Fruit fly (Drosophila melanogaster) whole organism, embryonic: ENCODE measurements around the gene CG42749.

Experiments
- CG11093 ChIP-seq: fragments of 200-800 bp; sonication (Bioruptor generic); IDR thresholded peaks from 3 replicates; pipeline ENCODE4 v1.3.6; 2022; ENCODE audit warnings: missing biosample characterization, missing genetic modification characterization
- CG11504 ChIP-seq: fragments of 200-800 bp; sonication (Bioruptor generic); optimal IDR thresholded peaks from 3 replicates; lab custom pipeline; 2019; ENCODE audit warnings: missing biosample characterization, mild to moderate bottlenecking, missing genetic modification characterization, moderate library complexity
- CG14710 ChIP-seq: fragments of 200-800 bp; sonication (Bioruptor generic); optimal IDR thresholded peaks from 3 replicates; lab custom pipeline; 2019; ENCODE audit warnings: missing biosample characterization, mild to moderate bottlenecking, missing genetic modification characterization, moderate library complexity
- CG1603 ChIP-seq: fragments of 200-800 bp; sonication (Bioruptor generic); optimal IDR thresholded peaks from 2 replicates; lab custom pipeline; 2019; ENCODE audit warnings: missing biosample characterization, mild to moderate bottlenecking, missing genetic modification characterization, moderate library complexity
- CG16779 ChIP-seq: fragments of 200-800 bp; sonication (Bioruptor generic); IDR thresholded peaks from 2 replicates; pipeline ENCODE4 v1.3.6; 2022; ENCODE audit warnings: missing biosample characterization, missing genetic modification characterization
- CG30403 ChIP-seq: fragments of 200-800 bp; sonication (Bioruptor generic); optimal IDR thresholded peaks from 3 replicates; lab custom pipeline; 2016; ENCODE audit warnings: missing biosample characterization, missing genetic modification characterization
- CG32767 ChIP-seq: fragments of 200-800 bp; sonication (Bioruptor generic); IDR thresholded peaks from 2 replicates; pipeline ENCODE4 v1.3.6; 2022; ENCODE audit warnings: missing biosample characterization, missing genetic modification characterization
- CG3281 ChIP-seq: fragments of 200-800 bp; sonication (Bioruptor generic); optimal IDR thresholded peaks from 3 replicates; lab custom pipeline; 2017; ENCODE audit warnings: missing biosample characterization, mild to moderate bottlenecking, missing genetic modification characterization
- CG4424 ChIP-seq: fragments of 200-800 bp; sonication (Bioruptor generic); optimal IDR thresholded peaks from 3 replicates; lab custom pipeline; 2016; ENCODE audit warnings: missing biosample characterization, missing genetic modification characterization
- CG7745 ChIP-seq: fragments of 200-800 bp; sonication (Bioruptor generic); optimal IDR thresholded peaks from 2 replicates; lab custom pipeline; 2018; ENCODE audit warnings: missing biosample characterization, mild to moderate bottlenecking, missing genetic modification characterization, moderate library complexity
- CG7963 ChIP-seq: fragments of 200-800 bp; sonication (Bioruptor generic); IDR thresholded peaks from 3 replicates; pipeline ENCODE4 v1.3.6; 2022; ENCODE audit warnings: missing biosample characterization, missing genetic modification characterization; ENCODE audit not compliant: partially characterized antibody
- CG8359 ChIP-seq: fragments of 200-800 bp; sonication (Bioruptor generic); optimal IDR thresholded peaks from 2 replicates; lab custom pipeline; 2017; ENCODE audit warnings: missing biosample characterization, mild to moderate bottlenecking, missing genetic modification characterization, borderline replicate concordance
- CG8388 ChIP-seq: fragments of 200-800 bp; sonication (Bioruptor generic); optimal IDR thresholded peaks from 2 replicates; lab custom pipeline; 2019; ENCODE audit warnings: missing biosample characterization, mild to moderate bottlenecking, missing genetic modification characterization, moderate library complexity
- CG8924 ChIP-seq: fragments of 200-800 bp; optimal IDR thresholded peaks from 3 replicates; lab custom pipeline; 2019; ENCODE audit warnings: missing biosample characterization, mild to moderate bottlenecking, missing genetic modification characterization, moderate library complexity
- CG8944 ChIP-seq: fragments of 200-800 bp; sonication (Bioruptor generic); optimal IDR thresholded peaks from 3 replicates; lab custom pipeline; 2016; ENCODE audit warnings: missing biosample characterization, missing genetic modification characterization
- CG9437 ChIP-seq: fragments of 200-800 bp; sonication (Bioruptor generic); optimal IDR thresholded peaks from 2 replicates; lab custom pipeline; 2018; ENCODE audit warnings: missing biosample characterization, mild to moderate bottlenecking, missing genetic modification characterization
- CHES-1-like ChIP-seq: fragments of 200-800 bp; sonication (Bioruptor generic); optimal IDR thresholded peaks from 2 replicates; lab custom pipeline; 2016; ENCODE audit warnings: missing biosample characterization, missing genetic modification characterization
- CrebB ChIP-seq: fragments of 200-800 bp; sonication (Bioruptor generic); optimal IDR thresholded peaks from 3 replicates; lab custom pipeline; 2018; ENCODE audit warnings: missing biosample characterization, mild to moderate bottlenecking, missing genetic modification characterization
- HmgD ChIP-seq: fragments of 200-800 bp; sonication (Bioruptor generic); optimal IDR thresholded peaks from 3 replicates; lab custom pipeline; 2016; ENCODE audit warnings: missing biosample characterization, missing genetic modification characterization
- NfI ChIP-seq: fragments of 200-800 bp; sonication (Bioruptor generic); optimal IDR thresholded peaks from 3 replicates; lab custom pipeline; 2018; ENCODE audit warnings: missing biosample characterization, mild to moderate bottlenecking, missing genetic modification characterization, moderate library complexity
- Oli ChIP-seq: fragments of 200-800 bp; sonication (Bioruptor generic); optimal IDR thresholded peaks from 2 replicates; lab custom pipeline; 2018; ENCODE audit warnings: missing biosample characterization, mild to moderate bottlenecking, missing genetic modification characterization, moderate library complexity
- PHDP ChIP-seq: fragments of 200-800 bp; sonication (Bioruptor generic); optimal IDR thresholded peaks from 3 replicates; lab custom pipeline; 2018; ENCODE audit warnings: missing biosample characterization, mild to moderate bottlenecking, missing genetic modification characterization, moderate library complexity
- Side ChIP-seq: fragments of 200-800 bp; sonication (Bioruptor generic); optimal IDR thresholded peaks from 2 replicates; lab custom pipeline; 2016; ENCODE audit warnings: missing biosample characterization, missing genetic modification characterization
- Sox100B ChIP-seq: fragments of 200-800 bp; sonication (Bioruptor generic); optimal IDR thresholded peaks from 3 replicates; lab custom pipeline; 2018; ENCODE audit warnings: missing biosample characterization, mild to moderate bottlenecking, missing genetic modification characterization
- Spps ChIP-seq: fragments of 200-800 bp; sonication (Bioruptor generic); optimal IDR thresholded peaks from 2 replicates; lab custom pipeline; 2018; ENCODE audit warnings: missing biosample characterization, mild to moderate bottlenecking, missing genetic modification characterization
- bbx ChIP-seq: fragments of 200-800 bp; sonication (Bioruptor generic); IDR thresholded peaks from 2 replicates; pipeline ENCODE4 v1.3.6; 2022; ENCODE audit warnings: missing biosample characterization, missing genetic modification characterization; ENCODE audit not compliant: partially characterized antibody
- cato ChIP-seq: fragments of 200-800 bp; sonication (Bioruptor generic); optimal IDR thresholded peaks from 2 replicates; lab custom pipeline; 2016; ENCODE audit warnings: missing biosample characterization, missing genetic modification characterization, borderline replicate concordance
- chn ChIP-seq: fragments of 200-800 bp; sonication (Bioruptor generic); optimal IDR thresholded peaks from 2 replicates; lab custom pipeline; 2016; ENCODE audit warnings: missing biosample characterization, missing genetic modification characterization
- crc ChIP-seq: fragments of 200-800 bp; sonication (Bioruptor generic); optimal IDR thresholded peaks from 2 replicates; lab custom pipeline; 2016; ENCODE audit warnings: missing biosample characterization, missing genetic modification characterization
- croc ChIP-seq: fragments of 200-800 bp; sonication (Bioruptor generic); conservative IDR thresholded peaks from 3 replicates; pipeline ENCODE4 v1.3.6; 2022; ENCODE audit warnings: missing biosample characterization, missing genetic modification characterization
- crol ChIP-seq: fragments of 200-800 bp; sonication (Bioruptor generic); IDR thresholded peaks from 2 replicates; pipeline ENCODE4 v1.3.6; 2022; ENCODE audit warnings: missing biosample characterization, missing genetic modification characterization
- crp ChIP-seq, 2 experiments: fragments of 200-800 bp; sonication (Bioruptor generic); optimal IDR thresholded peaks; 2 replicates in 1 of 2; 3 replicates in 1 of 2; lab custom pipeline; 2017; ENCODE audit warnings: missing biosample characterization in 2 of 2, missing genetic modification characterization in 2 of 2, mild to moderate bottlenecking in 1 of 2, moderate library complexity in 1 of 2
- dpn ChIP-seq, 2 experiments: fragments of 200-800 bp; sonication (Bioruptor generic); optimal IDR thresholded peaks; 3 replicates each; lab custom pipeline; 2016; ENCODE audit warnings: missing biosample characterization in 2 of 2, missing genetic modification characterization in 2 of 2
- fd102C ChIP-seq: fragments of 200-800 bp; sonication (Bioruptor generic); optimal IDR thresholded peaks from 2 replicates; lab custom pipeline; 2018; ENCODE audit warnings: missing biosample characterization, mild to moderate bottlenecking, missing genetic modification characterization, moderate library complexity
- fd64A ChIP-seq: fragments of 200-800 bp; sonication (Bioruptor generic); optimal IDR thresholded peaks from 3 replicates; lab custom pipeline; 2018; ENCODE audit warnings: missing biosample characterization, mild to moderate bottlenecking, missing genetic modification characterization
- gcm2 ChIP-seq: fragments of 200-800 bp; sonication (Bioruptor generic); optimal IDR thresholded peaks from 2 replicates; lab custom pipeline; 2016; ENCODE audit warnings: missing biosample characterization, missing genetic modification characterization
- hbn ChIP-seq: fragments of 200-800 bp; sonication (Bioruptor generic); IDR thresholded peaks from 2 replicates; pipeline ENCODE4 v1.3.6; 2022; ENCODE audit warnings: missing biosample characterization, missing genetic modification characterization; ENCODE audit not compliant: partially characterized antibody
- hkb ChIP-seq, 2 experiments: fragments of 200-800 bp in 1 of 2; fragments of >200 bp in 1 of 2; sonication (Bioruptor generic) in 1 of 2; IDR thresholded peaks in 1 of 2; optimal IDR thresholded peaks in 1 of 2; 2 replicates each; pipeline versions ENCODE4 v1.3.6 to Lab custom; 2017 to 2022; ENCODE audit warnings: missing biosample characterization in 1 of 2, missing genetic modification characterization in 1 of 2
- insv ChIP-seq, 2 experiments: fragments of 200-800 bp; sonication (Bioruptor generic); optimal IDR thresholded peaks; 3 replicates each; lab custom pipeline; 2016 to 2018; ENCODE audit warnings: missing biosample characterization in 2 of 2, missing genetic modification characterization in 2 of 2
- luna ChIP-seq: fragments of 200-800 bp; sonication (Bioruptor generic); optimal IDR thresholded peaks from 2 replicates; lab custom pipeline; 2016; ENCODE audit warnings: missing biosample characterization, missing genetic modification characterization
- nom ChIP-seq: fragments of 200-800 bp; sonication (Bioruptor generic); optimal IDR thresholded peaks from 2 replicates; lab custom pipeline; 2017; ENCODE audit warnings: missing biosample characterization, missing genetic modification characterization, mild to moderate bottlenecking, moderate library complexity, missing genetic modification reagents
- odd ChIP-seq: fragments of 200-800 bp; sonication (Bioruptor generic); optimal IDR thresholded peaks from 2 replicates; lab custom pipeline; 2017; ENCODE audit warnings: missing biosample characterization, mild to moderate bottlenecking, missing genetic modification characterization
- otp ChIP-seq: fragments of 200-800 bp; sonication (Bioruptor generic); IDR thresholded peaks from 3 replicates; pipeline ENCODE4, ENCODE4 v1.3.6; 2022; ENCODE audit warnings: missing biosample characterization, missing genetic modification characterization
- pfk ChIP-seq: fragments of 200-800 bp; sonication (Bioruptor generic); optimal IDR thresholded peaks from 2 replicates; lab custom pipeline; 2018; ENCODE audit warnings: missing biosample characterization, mild to moderate bottlenecking, missing genetic modification characterization, moderate library complexity
- shn ChIP-seq: fragments of 200-800 bp; sonication (Bioruptor generic); optimal IDR thresholded peaks from 3 replicates; lab custom pipeline; 2016; ENCODE audit warnings: missing biosample characterization, missing genetic modification characterization
- tap ChIP-seq: fragments of 200-800 bp; optimal IDR thresholded peaks from 3 replicates; lab custom pipeline; 2019; ENCODE audit warnings: missing biosample characterization, mild to moderate bottlenecking, missing genetic modification characterization, moderate library complexity
- vvl ChIP-seq: fragments of 200-800 bp; sonication (Bioruptor generic); IDR thresholded peaks from 2 replicates; pipeline ENCODE4 v1.3.6; 2022; ENCODE audit warnings: missing biosample characterization, missing genetic modification characterization
- wor ChIP-seq: fragments of 200-800 bp; sonication (Bioruptor generic); IDR thresholded peaks from 2 replicates; pipeline ENCODE4 v1.3.6; 2022; ENCODE audit warnings: missing biosample characterization, missing genetic modification characterization

The CG42749 gene

dm6 chrX:5329266-5329898, 33.5 kb downstream of the CG42749 start, which contains the start of the genes CG3309 and XRCC1 (continued):
- TF ChIP-seq croc (GFP tag; lab: Robert Waterston, UW) (no peak; the same call in 2 of the 3 replicates), pfk (GFP tag; lab: Kevin White, UChicago) (no peak), CG11504 (tag; lab: Kevin White, UChicago) (peak; percentile 59), CG32767 (no peak; the same call in 1 of the 2 replicates), CG8924 (peak; percentile 69), crol (GFP tag; lab: Robert Waterston, UW) (no peak), CG3281 (GFP tag; lab: Kevin White, UChicago) (no peak), vvl (GFP tag; lab: Robert Waterston, UW) (peak; percentile 69), hkb (optimal IDR thresholded peaks at IDR 0.05; lab: Kevin White, UChicago) (no peak), hkb (GFP tag; IDR thresholded peaks at IDR 0.05; lab: Robert Waterston, UW) (peak; percentile 46; the same call in 1 of the 2 replicates), crc (GFP tag; lab: Kevin White, UChicago) (no peak), odd (GFP tag; lab: Kevin White, UChicago) (no peak), otp (GFP tag; lab: Robert Waterston, UW) (no peak), CG8944 (GFP tag; lab: Kevin White, UChicago) (no peak), wor (peak; percentile 22; the same call in 1 of the 2 replicates), CG8359 (no peak), CG7963 (GFP tag; lab: Robert Waterston, UW) (peak; percentile 76), luna (GFP tag; lab: Kevin White, UChicago) (no peak), dpn (GFP tag; optimal IDR thresholded peaks at IDR 0.05; lab: Kevin White, UChicago) (peak in 1 of 2 experiments; percentile 41), cato (no peak), Side (GFP tag; lab: Kevin White, UChicago) (no peak), Spps (no peak), insv (GFP tag; optimal IDR thresholded peaks at IDR 0.05; lab: Kevin White, UChicago) (no peak), hbn (GFP tag; lab: Robert Waterston, UW) (peak; percentile 78), CG8388 (GFP tag; lab: Kevin White, UChicago) (peak; percentile 33), fd102C (GFP tag; lab: Kevin White, UChicago) (no peak), shn (GFP tag; lab: Kevin White, UChicago) (no peak), CG30403 (GFP tag; lab: Kevin White, UChicago) (peak; percentile 55), CG1603 (tag; lab: Kevin White, UChicago) (no peak), CrebB (no peak), fd64A (GFP tag; lab: Kevin White, UChicago) (no peak), CG4424 (peak; percentile 28), gcm2 (GFP tag; lab: Kevin White, UChicago) (no peak), NfI (GFP tag; lab: Kevin White, UChicago) (peak; percentile 25), CG7745 (tag; lab: Kevin White, UChicago) (no peak), HmgD (no peak), Sox100B (GFP tag; lab: Kevin White, UChicago) (no peak), CG14710 (tag; lab: Kevin White, UChicago) (peak; percentile 65), CHES-1-like (GFP tag; lab: Kevin White, UChicago) (no peak), tap (tag; lab: Kevin White, UChicago) (peak; percentile 6), nom (GFP tag; lab: Kevin White, UChicago) (no peak), CG9437 (GFP tag; lab: Kevin White, UChicago) (peak; percentile 36), PHDP (tag; lab: Kevin White, UChicago) (peak; percentile 39), crp (GFP tag; optimal IDR thresholded peaks at IDR 0.05; lab: Kevin White, UChicago) (no peak), chn (peak; percentile 19), CG16779 (GFP tag; lab: Robert Waterston, UW) (no peak), bbx (GFP tag; lab: Robert Waterston, UW) (peak; percentile 76), CG11093 (GFP tag; lab: Robert Waterston, UW) (no peak), Oli (tag; lab: Kevin White, UChicago) (peak; percentile 23)
